Worm (Caenorhabditis elegans): ENCODE data around the gene stt-3.

The stt-3 gene

ce11 chrIII:6260115-6260514 is 11.7 kb downstream of the stt-3 start, which contains the start of gene srg-2:
TSS of gene srg-2 (minus strand) at chrIII:6260215.
- TF ChIP-seq peb-1 (tag; optimal IDR thresholded peaks at IDR 0.05) (no peak), fos-1 (tag; optimal IDR thresholded peaks at IDR 0.05) (no peak), sma-3 (GFP tag; optimal IDR thresholded peaks at IDR 0.05) (no peak), snpc-4 (tag; optimal IDR thresholded peaks at IDR 0.05) (no peak), nhr-129 (tag; optimal IDR thresholded peaks at IDR 0.05) (no peak), nhr-6 (tag; optimal IDR thresholded peaks at IDR 0.05) (no peak), nhr-10 (tag; optimal IDR thresholded peaks at IDR 0.05) (no peak), nhr-23 (tag; optimal IDR thresholded peaks at IDR 0.05) (no peak), ceh-16 (tag; optimal IDR thresholded peaks at IDR 0.05) (no peak), ceh-82 (tag; optimal IDR thresholded peaks at IDR 0.05) (no peak), ztf-4 (tag; optimal IDR thresholded peaks at IDR 0.05) (no peak), blmp-1 (tag; optimal IDR thresholded peaks at IDR 0.05; ENCODE audit: insufficient read depth) (no peak), lin-13 (GFP tag; optimal IDR thresholded peaks at IDR 0.05) (no peak), nhr-12 (tag; optimal IDR thresholded peaks at IDR 0.05) (no peak), mdl-1 (tag; optimal IDR thresholded peaks at IDR 0.05) (no peak), ama-1 (optimal IDR thresholded peaks at IDR 0.05) (no peak), nhr-11 (tag; optimal IDR thresholded peaks at IDR 0.05) (no peak)

DNA sequence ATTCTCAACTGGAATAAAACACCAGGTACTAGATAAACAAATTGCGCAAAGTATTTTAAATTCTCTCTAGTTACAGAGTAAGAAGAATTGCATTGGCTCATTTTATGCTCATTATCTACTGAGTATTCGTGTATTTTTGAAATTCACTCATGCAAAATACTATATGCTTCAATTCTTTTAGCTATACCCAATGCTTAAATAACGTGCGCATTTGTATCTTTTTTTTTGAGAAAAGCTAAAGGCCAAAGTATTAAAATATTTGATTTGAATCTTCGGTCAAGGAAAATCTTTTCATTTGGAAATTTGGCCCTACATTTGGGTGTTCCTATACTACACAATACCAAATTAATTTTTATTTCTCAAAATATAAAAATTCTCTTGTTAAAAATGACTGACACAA is 13.5 kb downstream of the stt-3 start, which contains the start of gene srg-4:
Gene srg-4, minus strand, starts transcription at position 101 of the 400 bp plus-strand sequence.
- TF ChIP-seq aly-2 (tag; optimal IDR thresholded peaks at IDR 0.05): no peak
- TF ChIP-seq skn-1 (tag; optimal IDR thresholded peaks at IDR 0.05): no peak
- TF ChIP-seq sma-9 (GFP tag; optimal IDR thresholded peaks at IDR 0.05): no peak
- no peak for TF ChIP-seq sma-9 (tag; optimal IDR thresholded peaks at IDR 0.05)
- no peak for TF ChIP-seq mbf-1 (tag; optimal IDR thresholded peaks at IDR 0.05)
- no peak for TF ChIP-seq Y55F3AM.14 (GFP tag; optimal IDR thresholded peaks at IDR 0.05)
- no peak for TF ChIP-seq nhr-237 (tag; optimal IDR thresholded peaks at IDR 0.05)
- TF ChIP-seq ceh-82 (tag; optimal IDR thresholded peaks at IDR 0.05): no peak
- no peak for TF ChIP-seq lsy-2 (tag; optimal IDR thresholded peaks at IDR 0.05)
- TF ChIP-seq unc-55 (GFP tag; optimal IDR thresholded peaks at IDR 0.05): no peak
- TF ChIP-seq alr-1 (tag; optimal IDR thresholded peaks at IDR 0.05): no peak
- no peak for TF ChIP-seq nhr-21 (tag; optimal IDR thresholded peaks at IDR 0.05)
- TF ChIP-seq nhr-25 (tag; optimal IDR thresholded peaks at IDR 0.05): no peak

- TF ChIP-seq sma-9 (GFP tag; optimal IDR thresholded peaks at IDR 0.05) (no peak), sma-9 (tag; optimal IDR thresholded peaks at IDR 0.05) (no peak), crh-2 (tag; optimal IDR thresholded peaks at IDR 0.05) (no peak), ztf-4 (tag; optimal IDR thresholded peaks at IDR 0.05) (no peak), ztf-1 (GFP tag; conservative IDR thresholded peaks at IDR 0.05) (no peak), ceh-82 (tag; optimal IDR thresholded peaks at IDR 0.05) (no peak), ZK546.5 (tag; optimal IDR thresholded peaks at IDR 0.05) (no peak), elt-3 (tag; optimal IDR thresholded peaks at IDR 0.05) (no peak), F13H6.1 (tag; optimal IDR thresholded peaks at IDR 0.05) (no peak), unc-55 (GFP tag; optimal IDR thresholded peaks at IDR 0.05) (no peak), peb-1 (tag; optimal IDR thresholded peaks at IDR 0.05) (no peak), mdl-1 (tag; optimal IDR thresholded peaks at IDR 0.05) (no peak), nhr-6 (tag; optimal IDR thresholded peaks at IDR 0.05) (no peak), nhr-21 (tag; optimal IDR thresholded peaks at IDR 0.05) (no peak), ama-1 (optimal IDR thresholded peaks at IDR 0.05) (no peak), C34F6.9 (tag; optimal IDR thresholded peaks at IDR 0.05) (no peak), nhr-237 (tag; optimal IDR thresholded peaks at IDR 0.05) (no peak), gmeb-1 (tag; optimal IDR thresholded peaks at IDR 0.05) (no peak), egl-27 (tag; optimal IDR thresholded peaks at IDR 0.05) (no peak), lin-13 (GFP tag; optimal IDR thresholded peaks at IDR 0.05) (no peak), dmd-4 (tag; optimal IDR thresholded peaks at IDR 0.05) (no peak)
These were observed 16.0 kb downstream of the stt-3 start, which contains the start of gene srg-5 for ce11 chrIII:6264447-6264846. TSS of gene srg-5 (minus strand) at chrIII:6264547.

DNA sequence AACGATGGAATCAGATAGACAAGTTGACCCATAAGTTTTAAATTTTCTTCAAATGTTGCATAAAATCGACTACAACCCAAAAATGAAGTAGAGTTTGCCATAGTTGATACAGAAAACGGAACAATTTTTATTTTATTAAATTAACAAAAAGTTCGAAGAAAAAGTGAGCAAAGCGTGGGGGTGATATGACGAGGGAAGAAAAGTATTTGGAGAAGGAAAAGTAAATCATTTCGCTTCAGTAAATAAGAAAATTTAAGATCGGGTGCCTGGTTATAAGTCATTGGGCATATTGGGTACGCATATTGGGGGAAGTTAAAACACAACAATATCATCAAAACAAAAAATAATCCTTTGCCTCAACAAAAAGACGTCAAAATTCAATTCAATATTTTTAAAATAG is 17.5 kb downstream of the stt-3 start, which contains the start of gene srg-6:
Gene srg-6, minus strand, starts transcription at position 101 of the 400 bp plus-strand sequence.
- TF ChIP-seq fos-1 (tag; optimal IDR thresholded peaks at IDR 0.05) (no peak), C34F6.9 (tag; optimal IDR thresholded peaks at IDR 0.05) (no peak), nhr-77 (tag; optimal IDR thresholded peaks at IDR 0.05) (no peak), ceh-16 (tag; optimal IDR thresholded peaks at IDR 0.05) (no peak), gmeb-1 (tag; optimal IDR thresholded peaks at IDR 0.05) (no peak), ztf-1 (GFP tag; conservative IDR thresholded peaks at IDR 0.05) (no peak), blmp-1 (tag; optimal IDR thresholded peaks at IDR 0.05; ENCODE audit: insufficient read depth) (no peak), peb-1 (tag; optimal IDR thresholded peaks at IDR 0.05) (no peak), nhr-23 (tag; optimal IDR thresholded peaks at IDR 0.05) (no peak), lin-13 (GFP tag; optimal IDR thresholded peaks at IDR 0.05) (no peak), Y55F3AM.14 (GFP tag; optimal IDR thresholded peaks at IDR 0.05) (no peak), zag-1 (tag; optimal IDR thresholded peaks at IDR 0.05) (no peak), nhr-129 (tag; optimal IDR thresholded peaks at IDR 0.05) (no peak), nhr-12 (tag; optimal IDR thresholded peaks at IDR 0.05) (no peak)

Data from whole organism, L2 larva.